Fruit fly (Drosophila melanogaster): ENCODE measurements around the gene CG32829.

The CG32829 gene

dm6 chr2L:6916345-6916744 is at the start of gene CG32829:
CG32829 (minus strand) TSS chr2L:6916445.
- TF ChIP-seq CG17801 (GFP tag; optimal IDR thresholded peaks at IDR 0.05; ENCODE audit: partially characterized antibody), result no peak

- no peak for TF ChIP-seq CG17801 (GFP tag; optimal IDR thresholded peaks at IDR 0.05; ENCODE audit: partially characterized antibody)
Measured at dm6 chr2L:6964632-6965031, 48.4 kb upstream of the CG32829 start.

DNA sequence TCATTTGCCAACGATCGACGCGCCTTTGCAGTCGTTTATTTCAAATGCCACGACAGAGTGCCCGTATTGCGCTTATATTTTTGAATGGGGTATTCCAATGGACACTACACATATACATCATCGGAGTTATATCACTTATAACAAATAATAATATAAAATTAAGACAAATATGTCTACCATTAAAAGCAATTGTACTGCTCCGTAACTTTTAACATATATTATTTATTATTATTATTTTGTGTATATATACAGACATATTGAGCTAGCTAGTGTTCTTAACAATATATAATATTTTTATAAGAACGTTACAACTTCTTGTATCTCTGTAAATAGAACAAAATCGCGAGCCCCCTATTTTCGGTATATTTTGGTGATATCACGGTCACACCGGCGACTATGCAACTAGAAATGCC is 47.8 kb upstream of the CG32829 start, which contains the start of the genes sip2 and Coprox:
TSS of gene sip2 (minus strand) at position 53 of the 413 bp plus-strand sequence.
TSS of gene Coprox (plus strand) at position 400 of the 413 bp plus-strand sequence.
- TF ChIP-seq CG17801 (GFP tag; optimal IDR thresholded peaks at IDR 0.05; ENCODE audit: partially characterized antibody), result peak; percentile 68

DNA sequence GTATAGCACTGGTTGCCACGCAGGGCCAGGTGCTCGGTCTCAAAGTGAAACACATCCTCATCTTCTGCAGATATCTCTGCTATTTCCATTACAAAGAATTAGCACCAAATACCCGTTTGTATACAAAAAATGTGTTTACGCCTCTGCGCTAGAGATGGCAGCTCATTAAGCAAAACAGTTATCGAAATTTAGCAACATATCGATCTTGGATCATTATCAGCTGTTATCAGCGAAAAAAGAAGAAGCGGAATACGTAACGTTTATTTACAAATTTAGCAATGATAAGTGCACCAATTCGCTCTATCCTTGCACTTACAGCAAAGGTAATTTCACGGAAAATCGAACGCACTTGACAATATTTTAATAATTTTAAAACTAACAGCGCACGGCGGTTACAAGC is 43.9 kb upstream of the CG32829 start, which contains the start of the genes Atac1 and Hmgcl:
TSS of gene Atac1 (minus strand) at position 164 of the 400 bp plus-strand sequence.
TSS of gene Hmgcl (plus strand) at position 213 of the 400 bp plus-strand sequence.
- TF ChIP-seq CG17801 (GFP tag; optimal IDR thresholded peaks at IDR 0.05; ENCODE audit: partially characterized antibody), result no peak

- no peak for TF ChIP-seq CG17801 (GFP tag; optimal IDR thresholded peaks at IDR 0.05; ENCODE audit: partially characterized antibody)
Measured at dm6 chr2L:6956725-6957124, 40.5 kb upstream of the CG32829 start, which contains the start of the genes CG13775 and CG3430. CG13775 (minus strand) TSS chr2L:6956950. CG3430 (plus strand) TSS chr2L:6957008.

dm6 chr2L:6950096-6950495 is 33.9 kb upstream of the CG32829 start, which contains the start of the genes Gas41 and SA1:
Gas41 (minus strand) TSS chr2L:6950207.
SA1 (plus strand) TSS chr2L:6950421.
- TF ChIP-seq CG17801 (GFP tag; optimal IDR thresholded peaks at IDR 0.05; ENCODE audit: partially characterized antibody), result peak; percentile 18

- no peak for TF ChIP-seq CG17801 (GFP tag; optimal IDR thresholded peaks at IDR 0.05; ENCODE audit: partially characterized antibody)
Measured at dm6 chr2L:6948540-6948942, 32.3 kb upstream of the CG32829 start, which contains the start of gene ihog. ihog (minus strand) TSS chr2L:6948808.

dm6 chr2L:6945088-6945487 is 28.8 kb upstream of the CG32829 start, which contains the start of gene Fgop2:
Fgop2 (minus strand) TSS chr2L:6945289.
- peak; percentile 30 for TF ChIP-seq CG17801 (GFP tag; optimal IDR thresholded peaks at IDR 0.05; ENCODE audit: partially characterized antibody)

- no peak for TF ChIP-seq CG17801 (GFP tag; optimal IDR thresholded peaks at IDR 0.05; ENCODE audit: partially characterized antibody)
Measured at dm6 chr2L:6942714-6943113, 26.5 kb upstream of the CG32829 start, which contains the start of gene CG18304. CG18304 (minus strand) TSS chr2L:6942814.

DNA sequence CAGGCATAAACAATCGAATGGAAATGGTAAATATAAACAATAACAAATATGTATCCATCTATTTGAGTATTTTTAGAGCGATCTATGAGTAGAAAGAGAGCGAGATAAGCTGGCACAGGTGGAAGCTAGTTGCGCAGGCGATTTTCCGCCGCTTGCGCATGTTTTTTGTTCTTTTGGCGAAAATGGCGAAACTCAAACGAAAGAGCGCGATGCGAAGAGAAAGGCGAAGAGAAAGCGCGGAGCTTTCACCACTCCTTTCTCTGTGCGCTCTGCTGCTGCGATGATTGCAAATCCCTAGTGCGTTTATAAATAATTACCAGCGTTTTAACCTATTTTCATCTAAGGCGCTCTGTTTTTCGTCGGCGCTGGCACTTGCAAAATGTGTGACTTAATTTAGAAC is 25.5 kb upstream of the CG32829 start:
- no peak for TF ChIP-seq CG17801 (GFP tag; optimal IDR thresholded peaks at IDR 0.05; ENCODE audit: partially characterized antibody)

DNA sequence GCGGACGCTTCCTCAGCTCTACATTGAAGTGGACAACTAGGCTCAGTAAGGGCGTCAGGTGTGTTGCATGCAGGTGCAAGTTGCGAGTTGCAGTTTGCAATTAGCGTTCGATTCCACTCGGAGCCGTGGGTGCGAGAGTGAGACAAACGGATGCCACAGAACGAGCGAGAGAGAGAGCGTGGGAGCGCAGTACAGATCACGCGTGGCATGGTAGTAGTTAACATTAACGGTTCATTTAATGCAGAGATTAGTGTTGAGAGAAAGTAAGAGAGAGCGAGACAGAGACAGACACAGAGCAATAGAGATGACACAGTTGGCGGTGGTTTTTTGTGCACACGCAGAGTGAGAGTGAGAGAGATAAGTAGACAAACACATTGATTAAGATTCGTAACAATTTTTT is 23.5 kb upstream of the CG32829 start:
- TF ChIP-seq CG17801 (GFP tag; optimal IDR thresholded peaks at IDR 0.05; ENCODE audit: partially characterized antibody), result no peak

dm6 chr2L:6931821-6932220 is 15.6 kb upstream of the CG32829 start, which contains the start of gene CG43232:
CG43232 (plus strand) TSS chr2L:6932121.
- no peak for TF ChIP-seq CG17801 (GFP tag; optimal IDR thresholded peaks at IDR 0.05; ENCODE audit: partially characterized antibody)

DNA sequence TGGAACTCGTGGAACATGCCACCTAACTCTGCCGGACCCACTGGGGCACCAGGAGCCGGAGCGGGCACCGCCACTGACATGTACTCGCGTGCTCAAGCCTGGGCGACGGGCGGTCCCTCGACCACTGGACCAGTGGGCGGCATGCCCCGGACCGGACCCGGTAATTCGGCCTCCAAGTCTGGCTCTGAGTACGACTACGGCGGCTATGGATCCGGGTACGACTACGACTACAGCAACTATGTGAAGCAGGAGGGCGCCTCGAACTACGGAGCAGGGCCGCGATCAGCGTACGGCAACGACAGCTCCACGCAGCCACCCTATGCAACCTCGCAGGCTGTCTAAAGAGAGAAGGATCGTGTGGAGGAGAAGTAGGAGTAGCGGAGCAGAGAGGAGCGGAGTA is 8.9 kb upstream of the CG32829 start:
- no peak for TF ChIP-seq CG17801 (GFP tag; optimal IDR thresholded peaks at IDR 0.05; ENCODE audit: partially characterized antibody)

DNA sequence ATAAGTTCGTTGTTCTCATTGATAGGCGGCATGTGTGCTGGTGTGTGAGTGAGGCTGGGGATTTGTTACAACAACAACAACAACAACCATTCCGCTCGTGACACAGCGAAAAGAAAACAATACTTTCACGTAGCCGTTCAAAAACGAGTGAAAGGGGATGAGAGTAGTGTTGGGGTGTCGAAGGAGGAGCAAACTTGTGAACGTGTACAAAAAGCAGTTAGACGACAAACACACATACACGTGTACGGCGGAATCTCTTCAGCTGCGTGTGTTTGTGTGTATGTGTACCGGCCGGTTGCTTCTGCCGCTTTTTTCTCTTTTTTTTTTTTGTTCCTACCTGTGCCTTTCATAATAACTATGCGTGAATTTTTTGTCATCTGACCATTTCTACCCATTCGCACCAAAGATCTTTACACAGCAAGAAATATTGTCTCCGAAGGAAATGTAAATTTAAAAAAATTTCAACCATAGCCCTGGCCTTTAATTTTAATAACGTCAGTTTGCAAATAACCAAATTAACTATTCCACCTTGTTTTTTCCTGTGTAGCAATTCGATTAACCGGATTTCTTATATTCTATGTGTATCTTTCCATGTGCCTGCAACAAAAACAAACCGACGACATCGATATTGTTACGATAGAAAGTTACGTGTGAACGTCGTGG is 6.0 kb upstream of the CG32829 start:
- peak; percentile 54 for TF ChIP-seq CG17801 (GFP tag; optimal IDR thresholded peaks at IDR 0.05; ENCODE audit: partially characterized antibody)

DNA sequence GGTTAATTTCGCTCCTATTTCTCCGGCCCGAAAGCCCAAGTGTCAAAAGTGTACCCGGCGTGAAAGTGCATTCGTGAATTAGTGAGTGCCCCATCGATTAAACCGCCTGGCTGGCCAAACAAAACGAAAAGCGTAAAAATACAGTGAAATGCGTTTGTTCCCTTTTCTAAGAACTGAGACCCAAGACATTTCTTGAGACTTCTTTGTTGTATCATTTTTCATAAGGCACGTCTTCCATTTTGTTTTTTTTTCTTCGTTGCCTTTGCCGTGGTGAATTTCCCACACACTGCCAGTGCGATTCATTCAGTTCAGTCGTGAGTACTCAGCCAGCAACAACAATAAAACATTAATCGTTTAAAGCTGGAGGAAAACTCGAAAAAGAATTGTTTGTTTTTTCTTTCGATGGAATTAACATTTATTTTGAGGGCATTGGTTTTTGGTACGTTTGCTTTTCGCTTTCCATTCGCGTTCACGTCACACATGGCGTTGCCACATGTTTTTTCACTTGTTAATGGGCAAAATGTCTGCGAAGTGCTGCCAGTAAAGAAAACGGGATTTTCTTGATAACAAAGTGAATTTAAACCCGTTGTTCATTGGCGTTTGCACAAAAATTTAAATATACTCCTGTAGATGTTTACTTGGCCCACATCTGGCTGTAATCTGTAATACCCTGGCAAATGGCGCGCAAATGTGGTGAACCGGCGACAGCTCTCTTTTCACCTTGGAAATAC is 5.3 kb upstream of the CG32829 start:
- no peak for TF ChIP-seq CG17801 (GFP tag; optimal IDR thresholded peaks at IDR 0.05; ENCODE audit: partially characterized antibody)

Measured in ovary, adult (tissue).